Worm (Caenorhabditis elegans): ENCODE measurements around the gene cbs-1.

Gene cbs-1

ce11 chrX:10049160-10049559 lies 4.9 kb upstream of the cbs-1 start, which contains the start of gene gnrr-3:
Gene gnrr-3, plus strand, starts transcription at chrX:10049460.
- TF ChIP-seq F39B2.1 (GFP tag; IDR thresholded peaks at IDR 0.05) = no peak
- no peak for TF ChIP-seq B0019.2 (GFP tag; conservative IDR thresholded peaks at IDR 0.05)
- TF ChIP-seq ceh-27 (GFP tag; optimal IDR thresholded peaks at IDR 0.05) = no peak
- no peak for TF ChIP-seq nhr-27 (tag; optimal IDR thresholded peaks at IDR 0.05)
- no peak for TF ChIP-seq tlf-1 (GFP tag; optimal IDR thresholded peaks at IDR 0.05)
- TF ChIP-seq tbx-9 (tag; optimal IDR thresholded peaks at IDR 0.05; ENCODE audit: borderline replicate concordance) = no peak
- TF ChIP-seq madf-10 (tag; optimal IDR thresholded peaks at IDR 0.05) = no peak
- no peak for TF ChIP-seq let-607 (tag; optimal IDR thresholded peaks at IDR 0.05)
- TF ChIP-seq Y95B8A.8 (GFP tag; IDR thresholded peaks at IDR 0.05) = no peak
- TF ChIP-seq lsl-1 (GFP tag; optimal IDR thresholded peaks at IDR 0.05) = no peak
- no peak for TF ChIP-seq attf-6 (GFP tag; IDR thresholded peaks at IDR 0.05)
- TF ChIP-seq egl-44 (GFP tag; IDR thresholded peaks at IDR 0.05) = no peak
- TF ChIP-seq zfh-2 (GFP tag; conservative IDR thresholded peaks at IDR 0.05) = no peak
- no peak for TF ChIP-seq pha-4 (tag; optimal IDR thresholded peaks at IDR 0.05)
- TF ChIP-seq hmg-1.2 (GFP tag; IDR thresholded peaks at IDR 0.05) = no peak
- TF ChIP-seq hsf-1 (GFP tag; IDR thresholded peaks at IDR 0.05) = no peak

DNA sequence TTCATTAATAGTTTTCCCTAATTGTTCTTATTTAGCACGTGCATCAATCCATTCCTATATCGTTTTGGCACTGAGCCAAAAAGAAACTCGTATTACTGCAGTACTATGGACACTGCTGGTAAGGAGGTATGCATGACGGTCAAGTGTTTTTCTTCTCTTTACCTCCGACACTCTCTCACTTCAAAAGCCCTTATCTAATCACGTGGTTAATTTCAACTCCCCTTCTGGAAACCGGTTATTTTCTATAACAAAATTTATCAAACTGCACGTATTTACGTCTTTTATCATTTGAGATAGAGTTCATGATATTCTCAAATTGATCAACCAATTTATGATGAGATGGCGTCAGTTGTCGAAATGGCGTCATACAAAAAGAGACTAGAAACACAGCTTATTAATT lies 2.5 kb upstream of the cbs-1 start:
- peak; percentile 61 for TF ChIP-seq atf-7 (tag; optimal IDR thresholded peaks at IDR 0.05)
- peak; percentile 44; the same call in 1 of the 2 replicates for TF ChIP-seq C06A6.2 (GFP tag; conservative IDR thresholded peaks at IDR 0.05)
- TF ChIP-seq let-607 (tag; optimal IDR thresholded peaks at IDR 0.05) = peak in 1 of 2 experiments; percentile 37
- peak; percentile 44 for TF ChIP-seq ztf-26 (tag; optimal IDR thresholded peaks at IDR 0.05)
- no peak for TF ChIP-seq attf-6 (GFP tag; IDR thresholded peaks at IDR 0.05)
- TF ChIP-seq mel-28 (tag; optimal IDR thresholded peaks at IDR 0.05; ENCODE audit: borderline replicate concordance) = no peak
- 0 out of 2 replicates have a peak, but pooled peaks have one; percentile 18 for TF ChIP-seq dox-1 (GFP tag; IDR thresholded peaks at IDR 0.05)
- peak; percentile 58 for TF ChIP-seq somi-1 (GFP tag; optimal IDR thresholded peaks at IDR 0.05)
- no peak for TF ChIP-seq tlf-1 (GFP tag; optimal IDR thresholded peaks at IDR 0.05)
- peak; percentile 5 for TF ChIP-seq madf-10 (tag; optimal IDR thresholded peaks at IDR 0.05)
- peak; percentile 76 for TF ChIP-seq nhr-80 (tag; optimal IDR thresholded peaks at IDR 0.05)

DNA sequence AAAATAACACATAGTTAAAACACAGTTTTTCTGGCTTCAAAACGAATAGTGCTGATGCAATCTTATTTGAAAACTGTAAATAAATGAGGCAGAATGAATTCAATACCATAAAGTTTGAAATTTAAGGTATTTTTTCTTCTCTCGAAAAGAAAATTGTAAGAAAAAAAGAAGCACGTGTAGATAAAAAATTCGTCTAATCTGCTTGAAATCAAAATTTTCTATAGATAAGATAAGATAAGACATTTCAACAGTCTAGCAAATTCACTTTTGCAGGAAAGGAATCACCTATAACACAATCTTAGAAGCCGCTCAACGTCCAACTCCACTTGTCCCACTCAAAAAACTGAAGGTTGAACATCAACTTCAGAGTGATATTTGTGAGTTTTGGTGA lies 330 bp downstream of the cbs-1 start:
- TF ChIP-seq rpc-1 (optimal IDR thresholded peaks at IDR 0.05) = no peak
- TF ChIP-seq rpc-1 (tag; optimal IDR thresholded peaks at IDR 0.05) = no peak
- TF ChIP-seq ztf-28 (GFP tag; IDR thresholded peaks at IDR 0.05) = no peak
- no peak for TF ChIP-seq sdz-38 (tag; optimal IDR thresholded peaks at IDR 0.05)
- no peak for TF ChIP-seq K12H6.12 (tag; optimal IDR thresholded peaks at IDR 0.05)
- no peak for TF ChIP-seq F57A8.1 (GFP tag; optimal IDR thresholded peaks at IDR 0.05)
- TF ChIP-seq nhr-90 (tag; optimal IDR thresholded peaks at IDR 0.05) = no peak
- TF ChIP-seq egrh-3 (GFP tag; IDR thresholded peaks at IDR 0.05) = no peak

- TF ChIP-seq unc-62 (GFP tag; optimal IDR thresholded peaks at IDR 0.05) (no peak), mxl-1 (tag; optimal IDR thresholded peaks at IDR 0.05) (no peak), F23B12.7 (tag; optimal IDR thresholded peaks at IDR 0.05; ENCODE audit: insufficient read depth) (no peak), tlf-1 (GFP tag; optimal IDR thresholded peaks at IDR 0.05) (no peak), nhr-27 (tag; optimal IDR thresholded peaks at IDR 0.05) (no peak), ama-1 (optimal IDR thresholded peaks at IDR 0.05) (no peak), ama-1 (GFP tag; optimal IDR thresholded peaks at IDR 0.05) (no peak), T07F8.4 (tag; optimal IDR thresholded peaks at IDR 0.05) (no peak)
Observed at ce11 chrX:10058332-10058731, 4.3 kb downstream of the cbs-1 start, which contains the start of gene ZC373.2. Gene ZC373.2, minus strand, starts transcription at chrX:10058432.

Measured in whole organism, young adult.